Worm (Caenorhabditis elegans) whole organism, L1 larva: ENCODE measurements around the gene mfn-1.

Source experiments
- aly-2 ChIP-seq: fragments of 150-350 bp; optimal IDR thresholded peaks from 2 replicates; lab custom pipeline; 2014; ENCODE audit warnings: missing biosample characterization, missing genetic modification characterization
- ama-1 ChIP-seq: fragments of 150-350 bp; optimal IDR thresholded peaks from 2 replicates; lab custom pipeline; 2014
- egl-27 ChIP-seq, 2 experiments: fragments of 150-350 bp in 1 of 2; sonication (generic microtip); optimal IDR thresholded peaks; 3 replicates each; lab custom pipeline; 2017 to 2018; ENCODE audit warnings: missing biosample characterization in 2 of 2, missing genetic modification characterization in 2 of 2, missing genetic modification reagents in 2 of 2
- fkh-10 ChIP-seq: sonication (generic microtip); optimal IDR thresholded peaks from 2 replicates; lab custom pipeline; 2017; ENCODE audit warnings: missing biosample characterization, missing genetic modification reagents, missing genetic modification characterization
- jun-1 ChIP-seq: fragments of 150-350 bp; optimal IDR thresholded peaks from 2 replicates; lab custom pipeline; 2014; ENCODE audit warnings: missing biosample characterization, missing genetic modification reagents, missing genetic modification characterization
- lin-14 ChIP-seq: fragments of 200-800 bp; sonication (Bioruptor generic); optimal IDR thresholded peaks from 2 replicates; lab custom pipeline; 2018; ENCODE audit warnings: mild to moderate bottlenecking, missing genetic modification characterization, moderate library complexity, missing compliant biosample characterization
- lin-39 ChIP-seq: fragments of 150-350 bp; optimal IDR thresholded peaks from 2 replicates; lab custom pipeline; 2014; ENCODE audit warnings: missing biosample characterization, missing genetic modification reagents, missing genetic modification characterization
- nhr-28 ChIP-seq: fragments of 150-350 bp; optimal IDR thresholded peaks from 2 replicates; lab custom pipeline; 2014; ENCODE audit warnings: missing biosample characterization, missing genetic modification characterization
- nhr-76 ChIP-seq: sonication (generic microtip); optimal IDR thresholded peaks from 2 replicates; lab custom pipeline; 2017; ENCODE audit warnings: missing biosample characterization, missing genetic modification characterization
- pqm-1 ChIP-seq: sonication (generic microtip); optimal IDR thresholded peaks from 3 replicates; lab custom pipeline; 2017; ENCODE audit warnings: missing biosample characterization, missing genetic modification characterization
- tbx-2 ChIP-seq: sonication (generic microtip); optimal IDR thresholded peaks from 2 replicates; lab custom pipeline; 2016; ENCODE audit warnings: missing genetic modification characterization, missing compliant biosample characterization
- unc-30 ChIP-seq: sonication (generic microtip); optimal IDR thresholded peaks from 2 replicates; lab custom pipeline; 2017; ENCODE audit warnings: missing biosample characterization, missing genetic modification characterization
- zag-1 ChIP-seq: fragments of 150-350 bp; optimal IDR thresholded peaks from 2 replicates; lab custom pipeline; 2014; ENCODE audit warnings: missing biosample characterization, missing genetic modification characterization

- TF ChIP-seq ama-1 (no peak), tbx-2 (tag; lab: Kevin White, UChicago) (peak; percentile 88), fkh-10 (peak; percentile 57), lin-39 (tag; lab: Kevin White, UChicago) (peak; percentile 42), jun-1 (tag; lab: Kevin White, UChicago) (peak; percentile 91), egl-27 (tag; optimal IDR thresholded peaks at IDR 0.05; lab: Kevin White, UChicago) (no peak), lin-14 (peak; percentile 89), nhr-76 (no peak), zag-1 (tag; lab: Kevin White, UChicago) (no peak), unc-30 (tag; lab: Kevin White, UChicago) (no peak), pqm-1 (no peak), nhr-28 (tag; lab: Kevin White, UChicago) (no peak), aly-2 (tag; lab: Kevin White, UChicago) (peak; percentile 65)
Observed at ce11 chrII:11453025-11453424, 18.8 kb downstream of the mfn-1 start, which contains the start of gene rsp-1.
